Fruit fly (Drosophila melanogaster) whole organism: ENCODE results near the gene nompC.

ENCODE experiments used
- CG8478 ChIP-seq: fragments of >200 bp; optimal IDR thresholded peaks from 2 replicates; lab custom pipeline; 2018; ENCODE audit warnings: inconsistent platforms
- Dll ChIP-seq: fragments of >200 bp; optimal IDR thresholded peaks from 2 replicates; lab custom pipeline; 2017
- EcR ChIP-seq, 2 experiments: fragments of >200 bp; optimal IDR thresholded peaks; 2 replicates each; lab custom pipeline; 2017; ENCODE audit warnings: missing biosample characterization in 2 of 2, missing genetic modification characterization in 2 of 2, missing genetic modification reagents in 2 of 2
- pan ChIP-seq: fragments of >200 bp; optimal IDR thresholded peaks from 2 replicates; lab custom pipeline; 2017
- psq ChIP-seq: fragments of >200 bp; optimal IDR thresholded peaks from 2 replicates; lab custom pipeline; 2017
- usp ChIP-seq: fragments of >200 bp; optimal IDR thresholded peaks from 2 replicates; lab custom pipeline; 2017; ENCODE audit warnings: missing biosample characterization, missing genetic modification characterization, mixed read lengths

The nompC gene

dm6 chr2L:5328829-5329499 lies 17.0 kb upstream of the nompC start, which contains the start of gene CG14022:
Gene CG14022, minus strand, starts transcription at chr2L:5328879.
- TF ChIP-seq pan (lab: Kevin White, UChicago), result no peak
- no peak for TF ChIP-seq psq (lab: Kevin White, UChicago)
- TF ChIP-seq EcR (GFP tag; optimal IDR thresholded peaks at IDR 0.05; lab: Kevin White, UChicago), result no peak
- no peak for TF ChIP-seq usp
- no peak for TF ChIP-seq CG8478 (lab: Kevin White, UChicago)
- TF ChIP-seq Dll (lab: Kevin White, UChicago), result no peak

- TF ChIP-seq psq (lab: Kevin White, UChicago), result no peak
- no peak for TF ChIP-seq pan (lab: Kevin White, UChicago)
- no peak for TF ChIP-seq usp
- TF ChIP-seq Dll (lab: Kevin White, UChicago), result no peak
- TF ChIP-seq CG8478 (lab: Kevin White, UChicago), result no peak
- no peak for TF ChIP-seq EcR (GFP tag; optimal IDR thresholded peaks at IDR 0.05; lab: Kevin White, UChicago)
Observed at dm6 chr2L:5329557-5329956, 16.4 kb upstream of the nompC start, which contains the start of gene TotM. Gene TotM, plus strand, starts transcription at chr2L:5329857.

dm6 chr2L:5332574-5332973 lies 13.4 kb upstream of the nompC start:
- no peak for TF ChIP-seq CG8478 (lab: Kevin White, UChicago)
- TF ChIP-seq psq (lab: Kevin White, UChicago), result no peak
- TF ChIP-seq pan (lab: Kevin White, UChicago), result no peak
- no peak for TF ChIP-seq EcR (GFP tag; optimal IDR thresholded peaks at IDR 0.05; lab: Kevin White, UChicago)
- TF ChIP-seq usp, result no peak
- no peak for TF ChIP-seq Dll (lab: Kevin White, UChicago)

dm6 chr2L:5337159-5337558 lies 8.8 kb upstream of the nompC start:
- TF ChIP-seq usp, result no peak
- no peak for TF ChIP-seq CG8478 (lab: Kevin White, UChicago)
- TF ChIP-seq EcR (GFP tag; optimal IDR thresholded peaks at IDR 0.05; lab: Kevin White, UChicago), result no peak
- TF ChIP-seq psq (lab: Kevin White, UChicago), result no peak
- TF ChIP-seq Dll (lab: Kevin White, UChicago), result no peak
- no peak for TF ChIP-seq pan (lab: Kevin White, UChicago)

- TF ChIP-seq pan (lab: Kevin White, UChicago) (no peak), psq (lab: Kevin White, UChicago) (no peak), Dll (lab: Kevin White, UChicago) (no peak), usp (no peak), CG8478 (lab: Kevin White, UChicago) (no peak), EcR (GFP tag; optimal IDR thresholded peaks at IDR 0.05; lab: Kevin White, UChicago) (no peak)
Observed at dm6 chr2L:5338024-5338720, 7.8 kb upstream of the nompC start, which contains the start of gene fusl. Gene fusl, minus strand, starts transcription at chr2L:5338073.

dm6 chr2L:5338721-5339036 lies 7.3 kb upstream of the nompC start:
- TF ChIP-seq pan (lab: Kevin White, UChicago) (no peak), EcR (GFP tag; optimal IDR thresholded peaks at IDR 0.05; lab: Kevin White, UChicago) (no peak), CG8478 (lab: Kevin White, UChicago) (no peak), Dll (lab: Kevin White, UChicago) (no peak), psq (lab: Kevin White, UChicago) (no peak), usp (no peak)

dm6 chr2L:5341015-5341608 lies 4.9 kb upstream of the nompC start:
- TF ChIP-seq Dll (lab: Kevin White, UChicago) (no peak), EcR (GFP tag; optimal IDR thresholded peaks at IDR 0.05; lab: Kevin White, UChicago) (no peak), psq (lab: Kevin White, UChicago) (no peak), pan (lab: Kevin White, UChicago) (no peak), CG8478 (lab: Kevin White, UChicago) (no peak), usp (no peak)

- TF ChIP-seq CG8478 (lab: Kevin White, UChicago) (no peak), usp (no peak), pan (lab: Kevin White, UChicago) (no peak), EcR (GFP tag; optimal IDR thresholded peaks at IDR 0.05; lab: Kevin White, UChicago) (no peak), Dll (lab: Kevin White, UChicago) (no peak), psq (lab: Kevin White, UChicago) (no peak)
Observed at dm6 chr2L:5342119-5342817, 3.7 kb upstream of the nompC start, which contains the start of gene Acsf2. Gene Acsf2, minus strand, starts transcription at chr2L:5342234.

dm6 chr2L:5348591-5348990 lies 2.6 kb downstream of the nompC start:
- TF ChIP-seq usp, result no peak
- no peak for TF ChIP-seq CG8478 (lab: Kevin White, UChicago)
- TF ChIP-seq psq (lab: Kevin White, UChicago), result no peak
- TF ChIP-seq pan (lab: Kevin White, UChicago), result no peak
- no peak for TF ChIP-seq EcR (GFP tag; optimal IDR thresholded peaks at IDR 0.05; lab: Kevin White, UChicago)
- TF ChIP-seq Dll (lab: Kevin White, UChicago), result no peak

- TF ChIP-seq Dll (lab: Kevin White, UChicago), result no peak
- no peak for TF ChIP-seq usp
- no peak for TF ChIP-seq CG8478 (lab: Kevin White, UChicago)
- no peak for TF ChIP-seq EcR (GFP tag; optimal IDR thresholded peaks at IDR 0.05; lab: Kevin White, UChicago)
Observed at dm6 chr2L:5353454-5353853, 7.5 kb downstream of the nompC start.

dm6 chr2L:5362351-5362750 lies 16.4 kb downstream of the nompC start:
- TF ChIP-seq EcR (GFP tag; optimal IDR thresholded peaks at IDR 0.05; lab: Kevin White, UChicago) (no peak), CG8478 (lab: Kevin White, UChicago) (no peak), Dll (lab: Kevin White, UChicago) (no peak), usp (no peak), pan (lab: Kevin White, UChicago) (no peak), psq (lab: Kevin White, UChicago) (no peak)
